Worm (Caenorhabditis elegans) whole organism, L2 larva: Measurements from ENCODE around the gene F59B10.4.

Source experiments
- C34F6.9 ChIP-seq: fragments of 150-350 bp; optimal IDR thresholded peaks from 2 replicates; lab custom pipeline; 2014; ENCODE audit warnings: missing biosample characterization, missing genetic modification characterization
- F13H6.1 ChIP-seq: sonication (generic microtip); optimal IDR thresholded peaks from 2 replicates; lab custom pipeline; 2016; ENCODE audit warnings: missing genetic modification characterization, missing compliant biosample characterization
- R02D3.7 ChIP-seq: fragments of 150-350 bp; optimal IDR thresholded peaks from 2 replicates; lab custom pipeline; 2014; ENCODE audit warnings: missing biosample characterization, missing genetic modification characterization
- Y55F3AM.14 ChIP-seq: fragments of 200-800 bp; sonication (Bioruptor generic); optimal IDR thresholded peaks from 2 replicates; lab custom pipeline; 2018; ENCODE audit warnings: mild to moderate bottlenecking, missing genetic modification characterization, missing compliant biosample characterization
- ZK546.5 ChIP-seq: sonication (generic microtip); optimal IDR thresholded peaks from 2 replicates; lab custom pipeline; 2017; ENCODE audit warnings: missing biosample characterization, missing genetic modification characterization
- alr-1 ChIP-seq: fragments of 150-350 bp; optimal IDR thresholded peaks from 2 replicates; lab custom pipeline; 2014; ENCODE audit warnings: missing biosample characterization, missing genetic modification characterization
- aly-2 ChIP-seq: fragments of 150-350 bp; optimal IDR thresholded peaks from 2 replicates; lab custom pipeline; 2014; ENCODE audit warnings: missing biosample characterization, missing genetic modification characterization
- ama-1 ChIP-seq: fragments of 150-350 bp; optimal IDR thresholded peaks from 2 replicates; lab custom pipeline; 2018; ENCODE audit warnings: inconsistent platforms
- blmp-1 ChIP-seq: sonication (generic microtip); optimal IDR thresholded peaks from 2 replicates; lab custom pipeline; 2017; ENCODE audit warnings: missing genetic modification characterization, mild to moderate bottlenecking, missing compliant biosample characterization, antibody characterized with exemption, moderate library complexity; ENCODE audit not compliant: insufficient read depth
- ceh-16 ChIP-seq: fragments of 150-350 bp; optimal IDR thresholded peaks from 2 replicates; lab custom pipeline; 2014; ENCODE audit warnings: missing biosample characterization, missing genetic modification characterization
- ceh-82 ChIP-seq: fragments of 150-350 bp; optimal IDR thresholded peaks from 2 replicates; lab custom pipeline; 2014; ENCODE audit warnings: missing biosample characterization, missing genetic modification characterization
- dmd-4 ChIP-seq: sonication (generic microtip); optimal IDR thresholded peaks from 2 replicates; lab custom pipeline; 2017; ENCODE audit warnings: missing biosample characterization, missing genetic modification characterization
- egl-27 ChIP-seq: sonication (generic microtip); optimal IDR thresholded peaks from 3 replicates; lab custom pipeline; 2017; ENCODE audit warnings: missing biosample characterization, missing genetic modification reagents, missing genetic modification characterization
- elt-1 ChIP-seq: fragments of 150-350 bp; optimal IDR thresholded peaks from 2 replicates; lab custom pipeline; 2014; ENCODE audit warnings: missing biosample characterization, missing genetic modification characterization
- elt-3 ChIP-seq: sonication (generic microtip); optimal IDR thresholded peaks from 2 replicates; lab custom pipeline; 2017; ENCODE audit warnings: missing biosample characterization, missing genetic modification characterization
- fos-1 ChIP-seq: fragments of 150-350 bp; optimal IDR thresholded peaks from 2 replicates; lab custom pipeline; 2014; ENCODE audit warnings: missing biosample characterization, missing genetic modification characterization
- gmeb-1 ChIP-seq: fragments of 150-350 bp; optimal IDR thresholded peaks from 2 replicates; lab custom pipeline; 2014; ENCODE audit warnings: missing biosample characterization, missing genetic modification characterization
- lin-11 ChIP-seq: fragments of 150-350 bp; sonication (generic microtip); optimal IDR thresholded peaks from 2 replicates; lab custom pipeline; 2014; ENCODE audit warnings: missing biosample characterization, missing genetic modification characterization, inconsistent platforms, mixed read lengths
- lin-39 ChIP-seq: fragments of 150-350 bp; optimal IDR thresholded peaks from 2 replicates; lab custom pipeline; 2014; ENCODE audit warnings: missing biosample characterization, missing genetic modification reagents, missing genetic modification characterization
- lsy-2 ChIP-seq, 2 experiments: fragments of 150-350 bp in 1 of 2; sonication (generic microtip) in 1 of 2; optimal IDR thresholded peaks; 2 replicates each; lab custom pipeline; 2014 to 2017; ENCODE audit warnings: missing biosample characterization in 2 of 2, missing genetic modification characterization in 2 of 2
- mab-5 ChIP-seq: fragments of 150-350 bp; optimal IDR thresholded peaks from 2 replicates; lab custom pipeline; 2014; ENCODE audit warnings: missing biosample characterization, missing genetic modification characterization
- mbf-1 ChIP-seq: sonication (generic microtip); optimal IDR thresholded peaks from 2 replicates; lab custom pipeline; 2017; ENCODE audit warnings: missing biosample characterization, missing genetic modification characterization
- mdl-1 ChIP-seq, 2 experiments: fragments of 150-350 bp in 1 of 2; sonication (generic microtip) in 1 of 2; optimal IDR thresholded peaks; 2 replicates each; lab custom pipeline; 2017; ENCODE audit warnings: missing biosample characterization in 2 of 2, missing genetic modification characterization in 2 of 2
- nhr-10 ChIP-seq: sonication (generic microtip); optimal IDR thresholded peaks from 2 replicates; lab custom pipeline; 2017; ENCODE audit warnings: missing biosample characterization, missing genetic modification characterization
- nhr-11 ChIP-seq: fragments of 150-350 bp; optimal IDR thresholded peaks from 2 replicates; lab custom pipeline; 2014; ENCODE audit warnings: missing biosample characterization, missing genetic modification characterization
- nhr-12 ChIP-seq: fragments of 150-350 bp; optimal IDR thresholded peaks from 2 replicates; lab custom pipeline; 2014; ENCODE audit warnings: missing biosample characterization, missing genetic modification characterization
- nhr-129 ChIP-seq: fragments of 150-350 bp; optimal IDR thresholded peaks from 2 replicates; lab custom pipeline; 2014; ENCODE audit warnings: missing biosample characterization, missing genetic modification characterization
- nhr-21 ChIP-seq: fragments of 150-350 bp; optimal IDR thresholded peaks from 2 replicates; lab custom pipeline; 2014; ENCODE audit warnings: missing biosample characterization, missing genetic modification characterization
- nhr-23 ChIP-seq: fragments of 150-350 bp; optimal IDR thresholded peaks from 2 replicates; lab custom pipeline; 2014; ENCODE audit warnings: missing biosample characterization, missing genetic modification reagents, missing genetic modification characterization
- nhr-237 ChIP-seq: fragments of 150-350 bp; optimal IDR thresholded peaks from 2 replicates; lab custom pipeline; 2014; ENCODE audit warnings: missing biosample characterization, missing genetic modification characterization
- nhr-25 ChIP-seq: fragments of 150-350 bp; sonication (generic microtip); optimal IDR thresholded peaks from 3 replicates; lab custom pipeline; 2014; ENCODE audit warnings: missing biosample characterization, missing genetic modification characterization
- nhr-6 ChIP-seq: fragments of 150-350 bp; optimal IDR thresholded peaks from 2 replicates; lab custom pipeline; 2014; ENCODE audit warnings: missing biosample characterization, missing genetic modification characterization
- nhr-77 ChIP-seq: fragments of 150-350 bp; optimal IDR thresholded peaks from 2 replicates; lab custom pipeline; 2014; ENCODE audit warnings: missing biosample characterization, missing genetic modification characterization
- peb-1 ChIP-seq: fragments of 150-350 bp; optimal IDR thresholded peaks from 2 replicates; lab custom pipeline; 2014; ENCODE audit warnings: missing biosample characterization, missing genetic modification characterization
- sem-4 ChIP-seq: fragments of 150-350 bp; optimal IDR thresholded peaks from 2 replicates; lab custom pipeline; 2014; ENCODE audit warnings: missing biosample characterization, missing genetic modification reagents, missing genetic modification characterization
- skn-1 ChIP-seq: sonication (generic microtip); optimal IDR thresholded peaks from 2 replicates; lab custom pipeline; 2017; ENCODE audit warnings: missing biosample characterization, missing genetic modification characterization
- sma-3 ChIP-seq: sonication (generic microtip); optimal IDR thresholded peaks from 2 replicates; lab custom pipeline; 2016; ENCODE audit warnings: missing genetic modification reagents, missing genetic modification characterization, missing compliant biosample characterization
- sma-9 ChIP-seq, 2 experiments: fragments of 150-350 bp in 1 of 2; sonication (generic microtip) in 1 of 2; optimal IDR thresholded peaks; 2 replicates each; lab custom pipeline; 2014 to 2016; ENCODE audit warnings: missing genetic modification characterization in 2 of 2, mild to moderate bottlenecking in 1 of 2, missing biosample characterization in 1 of 2, missing compliant biosample characterization in 1 of 2, missing genetic modification reagents in 1 of 2, moderate library complexity in 1 of 2
- snpc-4 ChIP-seq: fragments of 150-350 bp; optimal IDR thresholded peaks from 2 replicates; lab custom pipeline; 2014; ENCODE audit warnings: missing biosample characterization, missing genetic modification characterization
- unc-39 ChIP-seq: fragments of 150-350 bp; optimal IDR thresholded peaks from 2 replicates; lab custom pipeline; 2014; ENCODE audit warnings: missing biosample characterization, missing genetic modification characterization
- unc-55 ChIP-seq: fragments of 150-350 bp; sonication (generic microtip); optimal IDR thresholded peaks from 3 replicates; lab custom pipeline; 2014; ENCODE audit warnings: missing biosample characterization, missing genetic modification reagents, missing genetic modification characterization
- unc-62 ChIP-seq: fragments of 150-350 bp; optimal IDR thresholded peaks from 2 replicates; lab custom pipeline; 2014; ENCODE audit warnings: missing biosample characterization, missing genetic modification reagents, missing genetic modification characterization
- zag-1 ChIP-seq: fragments of 150-350 bp; optimal IDR thresholded peaks from 2 replicates; lab custom pipeline; 2014; ENCODE audit warnings: missing biosample characterization, missing genetic modification characterization
- ztf-1 ChIP-seq: fragments of 200-800 bp; sonication (Bioruptor generic); conservative IDR thresholded peaks from 2 replicates; pipeline ENCODE4 v1.3.6; 2022; ENCODE audit warnings: missing genetic modification characterization, missing compliant biosample characterization
- ztf-11 ChIP-seq: sonication (generic microtip); optimal IDR thresholded peaks from 2 replicates; lab custom pipeline; 2017; ENCODE audit warnings: missing biosample characterization, missing genetic modification characterization
- ztf-4 ChIP-seq: fragments of 150-350 bp; optimal IDR thresholded peaks from 2 replicates; lab custom pipeline; 2014; ENCODE audit warnings: missing biosample characterization, missing genetic modification characterization

F59B10.4 gene

DNA sequence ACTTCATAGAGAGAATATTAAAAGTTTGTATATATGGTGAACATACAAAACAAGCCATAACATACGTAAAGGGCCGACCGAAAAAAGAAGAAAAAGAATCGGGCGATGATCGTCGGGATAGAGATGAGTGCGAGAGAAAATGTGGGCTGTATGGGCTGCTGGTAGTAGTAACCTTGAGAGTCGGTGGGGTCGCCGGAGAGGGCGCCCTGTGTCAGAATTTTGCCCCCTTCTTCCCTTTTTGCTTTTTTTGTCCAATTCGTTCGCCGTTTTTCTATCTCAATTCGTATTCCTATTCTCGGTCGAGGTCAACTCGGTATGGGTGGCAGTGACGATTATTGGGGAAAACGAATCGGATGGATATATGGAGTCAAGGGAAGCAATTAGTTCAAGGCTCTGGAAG, 13.0 kb downstream of the F59B10.4 start:
- TF ChIP-seq nhr-6 (no peak), Y55F3AM.14 (GFP tag; lab: Kevin White, UChicago) (no peak), F13H6.1 (tag; lab: Kevin White, UChicago) (no peak), ceh-16 (tag; lab: Kevin White, UChicago) (peak; percentile 25), mdl-1 (tag; optimal IDR thresholded peaks at IDR 0.05; lab: Kevin White, UChicago) (no peak), nhr-21 (tag; lab: Kevin White, UChicago) (no peak), ztf-11 (tag; lab: Kevin White, UChicago) (no peak), fos-1 (no peak), peb-1 (tag; lab: Kevin White, UChicago) (no peak), skn-1 (no peak), unc-62 (no peak), nhr-23 (tag; lab: Kevin White, UChicago) (no peak), sma-9 (GFP tag; optimal IDR thresholded peaks at IDR 0.05; lab: Kevin White, UChicago) (peak; percentile 33), sma-9 (tag; optimal IDR thresholded peaks at IDR 0.05; lab: Kevin White, UChicago) (no peak), unc-39 (tag; lab: Kevin White, UChicago) (no peak), R02D3.7 (no peak), aly-2 (no peak), nhr-25 (tag; lab: Kevin White, UChicago) (peak; percentile 1), nhr-10 (tag; lab: Kevin White, UChicago) (no peak), egl-27 (no peak), lin-11 (tag; lab: Kevin White, UChicago) (no peak)
- TF ChIP-seq, all 48 proteins: peak for 3

DNA sequence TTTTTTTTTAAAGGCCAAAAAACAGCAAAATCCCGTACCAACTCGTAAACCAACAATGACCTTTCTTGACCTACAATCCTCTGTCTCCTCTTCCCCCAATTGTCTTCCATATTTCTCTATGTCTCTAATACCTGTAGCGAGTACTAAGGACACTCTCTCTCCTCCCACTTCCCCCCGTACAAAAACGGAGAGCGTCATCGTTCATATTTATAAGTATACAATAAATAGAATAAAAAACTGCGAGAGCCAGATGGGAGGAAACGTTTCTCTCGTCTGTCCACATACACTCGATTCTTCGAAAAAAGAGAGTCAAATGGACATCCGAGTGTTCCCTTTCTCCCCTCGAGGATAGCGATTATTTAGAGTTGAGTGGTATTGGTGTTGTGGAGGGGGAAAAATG, 14.2 kb downstream of the F59B10.4 start:
- TF ChIP-seq nhr-129 (no peak), nhr-77 (no peak), nhr-6 (peak; percentile 25), sem-4 (tag; lab: Kevin White, UChicago) (peak; percentile 0), egl-27 (peak; percentile 14), ceh-82 (tag; lab: Kevin White, UChicago) (no peak), C34F6.9 (tag; lab: Kevin White, UChicago) (peak; percentile 23), ama-1 (lab: Kevin White, UChicago) (no peak), F13H6.1 (tag; lab: Kevin White, UChicago) (peak; percentile 30), nhr-10 (tag; lab: Kevin White, UChicago) (no peak), sma-3 (no peak), nhr-12 (tag; lab: Kevin White, UChicago) (no peak), ztf-4 (tag; lab: Kevin White, UChicago) (no peak), ceh-16 (tag; lab: Kevin White, UChicago) (no peak), elt-3 (tag; lab: Kevin White, UChicago) (no peak), ZK546.5 (tag; lab: Kevin White, UChicago) (no peak), unc-62 (no peak), nhr-25 (tag; lab: Kevin White, UChicago) (peak; percentile 3), unc-39 (tag; lab: Kevin White, UChicago) (no peak), unc-55 (GFP tag; lab: Kevin White, UChicago) (peak; percentile 13), ztf-1 (GFP tag; lab: Robert Waterston, UW) (no peak), lin-39 (tag; lab: Kevin White, UChicago) (no peak), alr-1 (tag; lab: Kevin White, UChicago) (no peak), mab-5 (tag; lab: Kevin White, UChicago) (no peak), lsy-2 (tag; optimal IDR thresholded peaks at IDR 0.05; lab: Kevin White, UChicago) (no peak), nhr-11 (no peak), fos-1 (no peak), dmd-4 (tag; lab: Kevin White, UChicago) (no peak), snpc-4 (tag; lab: Kevin White, UChicago) (no peak), gmeb-1 (no peak), nhr-237 (tag; lab: Kevin White, UChicago) (no peak), sma-9 (GFP tag; optimal IDR thresholded peaks at IDR 0.05; lab: Kevin White, UChicago) (peak; percentile 44), sma-9 (tag; optimal IDR thresholded peaks at IDR 0.05; lab: Kevin White, UChicago) (no peak), blmp-1 (tag; lab: Kevin White, UChicago) (no peak), Y55F3AM.14 (GFP tag; lab: Kevin White, UChicago) (no peak), skn-1 (no peak), zag-1 (tag; lab: Kevin White, UChicago) (no peak), ztf-11 (tag; lab: Kevin White, UChicago) (no peak), R02D3.7 (no peak), elt-1 (tag; lab: Kevin White, UChicago) (no peak), mdl-1 (tag; optimal IDR thresholded peaks at IDR 0.05; lab: Kevin White, UChicago) (no peak), lin-11 (tag; lab: Kevin White, UChicago) (no peak), aly-2 (no peak), nhr-21 (tag; lab: Kevin White, UChicago) (no peak), nhr-23 (tag; lab: Kevin White, UChicago) (no peak), mbf-1 (tag; lab: Kevin White, UChicago) (no peak)
- TF ChIP-seq, all 48 proteins: peak for 8
